Fruit fly (Drosophila melanogaster) whole organism, embryonic: ENCODE measurements around the gene RpS14a.

Source experiments
- CG10209 ChIP-seq: fragments of 200-800 bp; sonication (Bioruptor generic); optimal IDR thresholded peaks from 3 replicates; lab custom pipeline; 2017; ENCODE audit warnings: missing biosample characterization, mild to moderate bottlenecking, missing genetic modification characterization, missing genetic modification reagents
- CG11560 ChIP-seq: fragments of 200-800 bp; sonication (Bioruptor generic); IDR thresholded peaks from 3 replicates; pipeline ENCODE4 v1.3.6; 2022; ENCODE audit warnings: missing biosample characterization, missing genetic modification characterization
- CG12236 ChIP-seq: fragments of 200-800 bp; sonication (Bioruptor generic); optimal IDR thresholded peaks from 2 replicates; lab custom pipeline; 2016; ENCODE audit warnings: missing biosample characterization, missing genetic modification characterization
- CG13296 ChIP-seq: fragments of 200-800 bp; sonication (Bioruptor generic); optimal IDR thresholded peaks from 3 replicates; lab custom pipeline; 2018; ENCODE audit warnings: missing biosample characterization, mild to moderate bottlenecking, missing genetic modification characterization
- CG14860 ChIP-seq: fragments of 200-800 bp; sonication (Bioruptor generic); IDR thresholded peaks from 3 replicates; pipeline ENCODE4 v1.3.6; 2022; ENCODE audit warnings: missing biosample characterization, missing genetic modification characterization; ENCODE audit not compliant: partially characterized antibody
- CG15269 ChIP-seq: fragments of 200-800 bp; sonication (Bioruptor generic); optimal IDR thresholded peaks from 2 replicates; lab custom pipeline; 2018; ENCODE audit warnings: missing biosample characterization, mild to moderate bottlenecking, missing genetic modification characterization, moderate library complexity
- CG15479 ChIP-seq: fragments of 200-800 bp; sonication (Bioruptor generic); optimal IDR thresholded peaks from 3 replicates; lab custom pipeline; 2019; ENCODE audit warnings: missing biosample characterization, mild to moderate bottlenecking, missing genetic modification characterization, moderate library complexity
- CG15696 ChIP-seq: fragments of 200-800 bp; sonication (Bioruptor generic); optimal IDR thresholded peaks from 2 replicates; lab custom pipeline; 2019; ENCODE audit warnings: missing biosample characterization, mild to moderate bottlenecking, missing genetic modification characterization, moderate library complexity
- CG1602 ChIP-seq: fragments of 200-800 bp; sonication (Bioruptor generic); optimal IDR thresholded peaks from 3 replicates; lab custom pipeline; 2016; ENCODE audit warnings: missing biosample characterization, missing genetic modification characterization
- CG17328 ChIP-seq: fragments of 200-800 bp; sonication (Bioruptor generic); IDR thresholded peaks from 2 replicates; pipeline ENCODE4 v1.3.6; 2022; ENCODE audit warnings: missing biosample characterization, missing genetic modification characterization
- CG17385 ChIP-seq: fragments of 200-800 bp; sonication (Bioruptor generic); optimal IDR thresholded peaks from 3 replicates; lab custom pipeline; 2018; ENCODE audit warnings: missing biosample characterization, mild to moderate bottlenecking, missing genetic modification characterization
- CG1832 ChIP-seq: fragments of 200-800 bp; sonication (Bioruptor generic); optimal IDR thresholded peaks from 2 replicates; lab custom pipeline; 2017; ENCODE audit warnings: missing biosample characterization, mild to moderate bottlenecking, missing genetic modification characterization, inconsistent platforms
- CG18764 ChIP-seq: fragments of 200-800 bp; sonication (Bioruptor generic); optimal IDR thresholded peaks from 3 replicates; lab custom pipeline; 2016; ENCODE audit warnings: missing biosample characterization, missing genetic modification characterization
- CG2116 ChIP-seq: fragments of 200-800 bp; sonication (Bioruptor generic); optimal IDR thresholded peaks from 3 replicates; lab custom pipeline; 2018; ENCODE audit warnings: missing biosample characterization, mild to moderate bottlenecking, missing genetic modification characterization
- CG2199 ChIP-seq: fragments of 200-800 bp; sonication (Bioruptor generic); IDR thresholded peaks from 3 replicates; pipeline ENCODE4 v1.3.6; 2022; ENCODE audit warnings: missing biosample characterization, missing genetic modification characterization
- CG30020 ChIP-seq: fragments of 200-800 bp; optimal IDR thresholded peaks from 2 replicates; lab custom pipeline; 2019; ENCODE audit warnings: missing biosample characterization, mild to moderate bottlenecking, missing genetic modification characterization, moderate library complexity
- CG3281 ChIP-seq: fragments of 200-800 bp; sonication (Bioruptor generic); optimal IDR thresholded peaks from 3 replicates; lab custom pipeline; 2017; ENCODE audit warnings: missing biosample characterization, mild to moderate bottlenecking, missing genetic modification characterization
- CG4404 ChIP-seq: fragments of 200-800 bp; sonication (Bioruptor generic); IDR thresholded peaks from 2 replicates; pipeline ENCODE4 v1.3.6; 2022; ENCODE audit warnings: missing biosample characterization, missing genetic modification characterization
- CG8089 ChIP-seq: fragments of 200-800 bp; sonication (Bioruptor generic); optimal IDR thresholded peaks from 3 replicates; lab custom pipeline; 2016; ENCODE audit warnings: missing biosample characterization, missing genetic modification characterization
- CG9876 ChIP-seq: fragments of 200-800 bp; sonication (Bioruptor generic); optimal IDR thresholded peaks from 2 replicates; lab custom pipeline; 2016; ENCODE audit warnings: missing biosample characterization, missing genetic modification characterization
- CHES-1-like ChIP-seq: fragments of 200-800 bp; sonication (Bioruptor generic); optimal IDR thresholded peaks from 2 replicates; lab custom pipeline; 2016; ENCODE audit warnings: missing biosample characterization, missing genetic modification characterization
- Dad ChIP-seq: fragments of 200-800 bp; sonication (Bioruptor generic); optimal IDR thresholded peaks from 3 replicates; lab custom pipeline; 2016; ENCODE audit warnings: missing biosample characterization, missing genetic modification characterization
- Dek ChIP-seq: fragments of 200-800 bp; sonication (Bioruptor generic); optimal IDR thresholded peaks from 3 replicates; lab custom pipeline; 2019; ENCODE audit warnings: missing biosample characterization, mild to moderate bottlenecking, missing genetic modification characterization, moderate library complexity
- Ets65A ChIP-seq: fragments of 200-800 bp; sonication (Bioruptor generic); peaks from one replicate; lab custom pipeline; 2016; ENCODE audit warnings: missing biosample characterization, missing genetic modification characterization
- HHEX ChIP-seq: fragments of 200-800 bp; sonication (Bioruptor generic); optimal IDR thresholded peaks from 3 replicates; lab custom pipeline; 2017; ENCODE audit warnings: missing biosample characterization, mild to moderate bottlenecking, missing genetic modification characterization, missing genetic modification reagents
- Hr3 ChIP-seq: fragments of 200-800 bp; sonication (Bioruptor generic); optimal IDR thresholded peaks from 3 replicates; lab custom pipeline; 2016; ENCODE audit warnings: missing biosample characterization, missing genetic modification characterization
- Lhr ChIP-seq: fragments of 200-800 bp; sonication (Bioruptor generic); optimal IDR thresholded peaks from 3 replicates; lab custom pipeline; 2017; ENCODE audit warnings: mild to moderate bottlenecking, missing biosample characterization, missing genetic modification reagents, missing genetic modification characterization
- Med ChIP-seq: fragments of 200-800 bp; sonication (Bioruptor generic); peaks from one replicate; lab custom pipeline; 2016; ENCODE audit warnings: missing biosample characterization, missing genetic modification characterization, mild to moderate bottlenecking, inconsistent platforms, moderate library complexity
- Mrtf ChIP-seq: fragments of 200-800 bp; sonication (Bioruptor generic); IDR thresholded peaks from 3 replicates; pipeline ENCODE4 v1.3.6; 2022; ENCODE audit warnings: missing biosample characterization, missing genetic modification characterization
- Optix ChIP-seq: fragments of 200-800 bp; sonication (Bioruptor generic); IDR thresholded peaks from 3 replicates; pipeline ENCODE4 v1.3.6; 2022; ENCODE audit warnings: missing biosample characterization, missing genetic modification characterization
- Sox102F ChIP-seq: fragments of 200-800 bp; sonication (Bioruptor generic); optimal IDR thresholded peaks from 2 replicates; lab custom pipeline; 2018; ENCODE audit warnings: missing biosample characterization, mild to moderate bottlenecking, missing genetic modification characterization, moderate library complexity
- Sry-δ ChIP-seq: fragments of 200-800 bp; sonication (Bioruptor generic); optimal IDR thresholded peaks from 2 replicates; lab custom pipeline; 2016; ENCODE audit warnings: missing biosample characterization, missing genetic modification characterization
- br ChIP-seq: fragments of >200 bp; optimal IDR thresholded peaks from 2 replicates; lab custom pipeline; 2017
- chm ChIP-seq: fragments of 200-800 bp; sonication (Bioruptor generic); IDR thresholded peaks from 2 replicates; pipeline ENCODE4 v1.3.6; 2022; ENCODE audit warnings: missing biosample characterization, missing genetic modification characterization
- dpn ChIP-seq, 2 experiments: fragments of 200-800 bp; sonication (Bioruptor generic); optimal IDR thresholded peaks; 3 replicates each; lab custom pipeline; 2016; ENCODE audit warnings: missing biosample characterization in 2 of 2, missing genetic modification characterization in 2 of 2
- en ChIP-seq: fragments of 200-800 bp; sonication (Bioruptor generic); optimal IDR thresholded peaks from 2 replicates; lab custom pipeline; 2016; ENCODE audit warnings: missing biosample characterization, missing genetic modification characterization
- gcm ChIP-seq: fragments of 200-800 bp; sonication (Bioruptor generic); optimal IDR thresholded peaks from 2 replicates; lab custom pipeline; 2019; ENCODE audit warnings: missing biosample characterization, mild to moderate bottlenecking, missing genetic modification characterization, moderate library complexity
- ham ChIP-seq: fragments of 200-800 bp; sonication (Bioruptor generic); IDR thresholded peaks from 2 replicates; pipeline ENCODE4 v1.3.6; 2022; ENCODE audit warnings: missing biosample characterization, missing genetic modification characterization
- lbe ChIP-seq: fragments of 200-800 bp; sonication (Bioruptor generic); optimal IDR thresholded peaks from 2 replicates; lab custom pipeline; 2016; ENCODE audit warnings: missing biosample characterization, mild to moderate bottlenecking, missing genetic modification characterization
- maf-S ChIP-seq: fragments of 200-800 bp; sonication (Bioruptor generic); optimal IDR thresholded peaks from 2 replicates; lab custom pipeline; 2016; ENCODE audit warnings: missing biosample characterization, missing genetic modification characterization
- oc ChIP-seq: fragments of 200-800 bp; sonication (Bioruptor generic); optimal IDR thresholded peaks from 2 replicates; lab custom pipeline; 2018; ENCODE audit warnings: missing biosample characterization, mild to moderate bottlenecking, missing genetic modification characterization, moderate library complexity
- odd ChIP-seq: fragments of 200-800 bp; sonication (Bioruptor generic); optimal IDR thresholded peaks from 2 replicates; lab custom pipeline; 2017; ENCODE audit warnings: missing biosample characterization, mild to moderate bottlenecking, missing genetic modification characterization
- pho ChIP-seq: fragments of 200-800 bp; sonication (Bioruptor generic); optimal IDR thresholded peaks from 2 replicates; lab custom pipeline; 2016; ENCODE audit warnings: missing biosample characterization, missing genetic modification characterization
- prd ChIP-seq, 3 experiments: fragments of >200 bp in 2 of 3; fragments of 200-800 bp in 1 of 3; sonication (Bioruptor generic) in 1 of 3; optimal IDR thresholded peaks in 2 of 3; IDR thresholded peaks in 1 of 3; 2 replicates in 2 of 3; 3 replicates in 1 of 3; pipeline versions ENCODE4 v1.3.6 to Lab custom; 2017 to 2022; ENCODE audit warnings: missing biosample characterization in 1 of 3, missing genetic modification characterization in 1 of 3
- schlank ChIP-seq: fragments of 200-800 bp; sonication (Bioruptor generic); optimal IDR thresholded peaks from 2 replicates; lab custom pipeline; 2018; ENCODE audit warnings: missing biosample characterization, mild to moderate bottlenecking, missing genetic modification characterization
- shn ChIP-seq: fragments of 200-800 bp; sonication (Bioruptor generic); optimal IDR thresholded peaks from 3 replicates; lab custom pipeline; 2016; ENCODE audit warnings: missing biosample characterization, missing genetic modification characterization
- sqz ChIP-seq: fragments of 200-800 bp; sonication (Bioruptor generic); optimal IDR thresholded peaks from 3 replicates; lab custom pipeline; 2018; ENCODE audit warnings: missing biosample characterization, mild to moderate bottlenecking, missing genetic modification characterization
- vfl ChIP-seq: fragments of 200-800 bp; sonication (Bioruptor generic); optimal IDR thresholded peaks from 2 replicates; lab custom pipeline; 2016; ENCODE audit warnings: missing biosample characterization, missing genetic modification characterization

Gene RpS14a

dm6 chrX:7937588-7938481 lies 4.3 kb downstream of the RpS14a start (continued):
- TF ChIP-seq oc (tag; lab: Kevin White, UChicago) (peak; percentile 77), lbe (GFP tag; lab: Kevin White, UChicago) (no peak), CG15269 (peak; percentile 76), Lhr (GFP tag; lab: Kevin White, UChicago) (peak; percentile 73), gcm (GFP tag; lab: Kevin White, UChicago) (peak; percentile 78), Med (GFP tag; lab: Kevin White, UChicago) (peak; percentile 92), CG15479 (GFP tag; lab: Kevin White, UChicago) (peak; percentile 94), maf-S (GFP tag; lab: Kevin White, UChicago) (peak; percentile 57), chm (GFP tag; lab: Robert Waterston, UW) (peak; percentile 54; the same call in 1 of the 2 replicates), CHES-1-like (GFP tag; lab: Kevin White, UChicago) (peak; percentile 77), ham (GFP tag; lab: Robert Waterston, UW) (no peak), Mrtf (GFP tag; lab: Robert Waterston, UW) (0 out of 3 replicates have a peak, but pooled peaks have one; percentile 9), dpn (GFP tag; optimal IDR thresholded peaks at IDR 0.05; lab: Kevin White, UChicago) (peak; percentile 73 to 77), CG10209 (GFP tag; lab: Kevin White, UChicago) (peak; percentile 82), Dad (GFP tag; lab: Kevin White, UChicago) (peak; percentile 59), CG17328 (GFP tag; lab: Robert Waterston, UW) (peak; percentile 68), HHEX (GFP tag; lab: Kevin White, UChicago) (peak; percentile 62), CG1602 (GFP tag; lab: Kevin White, UChicago) (peak; percentile 73), Ets65A (GFP tag; lab: Kevin White, UChicago) (peak; percentile 98), CG14860 (GFP tag; lab: Robert Waterston, UW) (no peak), Optix (GFP tag; lab: Robert Waterston, UW) (peak; percentile 82), Dek (tag; lab: Kevin White, UChicago) (peak; percentile 23), CG18764 (GFP tag; lab: Kevin White, UChicago) (peak; percentile 61), pho (peak; percentile 64), vfl (peak; percentile 44), CG11560 (peak; percentile 42; the same call in 2 of the 3 replicates), CG13296 (GFP tag; lab: Kevin White, UChicago) (peak; percentile 70), CG9876 (GFP tag; lab: Kevin White, UChicago) (peak; percentile 58), CG4404 (GFP tag; lab: Robert Waterston, UW) (peak; percentile 73; the same call in 1 of the 2 replicates), CG2199 (GFP tag; lab: Robert Waterston, UW) (no peak), CG12236 (GFP tag; lab: Kevin White, UChicago) (peak; percentile 64), CG1832 (GFP tag; lab: Kevin White, UChicago) (peak; percentile 55), prd (optimal IDR thresholded peaks at IDR 0.05; lab: Kevin White, UChicago) (no peak), prd (GFP tag; IDR thresholded peaks at IDR 0.05; lab: Robert Waterston, UW) (no peak; the same call in none of the 3 replicates), sqz (GFP tag; lab: Kevin White, UChicago) (peak; percentile 82), en (GFP tag; lab: Kevin White, UChicago) (peak; percentile 79), schlank (no peak), odd (GFP tag; lab: Kevin White, UChicago) (peak; percentile 82), br (lab: Kevin White, UChicago) (no peak), CG15696 (peak; percentile 70), CG3281 (GFP tag; lab: Kevin White, UChicago) (peak; percentile 53), Hr3 (GFP tag; lab: Kevin White, UChicago) (peak; percentile 80), CG17385 (peak; percentile 73), CG30020 (tag; lab: Kevin White, UChicago) (peak; percentile 38), shn (GFP tag; lab: Kevin White, UChicago) (peak; percentile 89), CG8089 (GFP tag; lab: Kevin White, UChicago) (peak; percentile 79), Sry-δ (GFP tag; lab: Kevin White, UChicago) (peak; percentile 41), CG2116 (peak; percentile 39), Sox102F (GFP tag; lab: Kevin White, UChicago) (peak; percentile 87)
